Worm (Caenorhabditis elegans) whole organism, L4 larva: Measurements from ENCODE around the gene ubc-19.

Experiments
- daf-12 ChIP-seq: fragments of 150-350 bp; optimal IDR thresholded peaks from 2 replicates; lab custom pipeline; 2014; ENCODE audit warnings: missing biosample characterization, missing genetic modification reagents, missing genetic modification characterization
- dpl-1 ChIP-seq: fragments of 150-350 bp; optimal IDR thresholded peaks from 2 replicates; lab custom pipeline; 2014; ENCODE audit warnings: missing biosample characterization, missing genetic modification reagents, missing genetic modification characterization
- fkh-10 ChIP-seq: fragments of 150-350 bp; optimal IDR thresholded peaks from 2 replicates; lab custom pipeline; 2014; ENCODE audit warnings: missing biosample characterization, missing genetic modification reagents, missing genetic modification characterization
- lin-13 ChIP-seq: fragments of 150-350 bp; optimal IDR thresholded peaks from 2 replicates; lab custom pipeline; 2014; ENCODE audit warnings: missing biosample characterization, missing genetic modification reagents, missing genetic modification characterization
- mep-1 ChIP-seq: fragments of 150-350 bp; sonication (generic microtip); optimal IDR thresholded peaks from 3 replicates; lab custom pipeline; 2014; ENCODE audit warnings: missing biosample characterization, missing genetic modification characterization
- mxl-2 ChIP-seq: fragments of 200-800 bp; sonication (Bioruptor generic); conservative IDR thresholded peaks from 2 replicates; pipeline ENCODE4 v1.3.6; 2022; ENCODE audit warnings: missing genetic modification reagents, missing genetic modification characterization, missing compliant biosample characterization
- nhr-25 ChIP-seq: sonication (generic microtip); optimal IDR thresholded peaks from 2 replicates; lab custom pipeline; 2017; ENCODE audit warnings: missing genetic modification characterization, mild to moderate bottlenecking, missing compliant biosample characterization, antibody characterized with exemption, moderate library complexity, borderline replicate concordance; ENCODE audit not compliant: insufficient read depth
- nhr-76 ChIP-seq: fragments of 150-350 bp; optimal IDR thresholded peaks from 2 replicates; lab custom pipeline; 2014; ENCODE audit warnings: missing biosample characterization, missing genetic modification characterization
- php-3 ChIP-seq: fragments of 200-800 bp; sonication (Bioruptor generic); IDR thresholded peaks from 2 replicates; pipeline ENCODE4 v1.3.6; 2022; ENCODE audit warnings: missing genetic modification reagents, missing genetic modification characterization, missing compliant biosample characterization
- skn-1 ChIP-seq: fragments of 150-350 bp; optimal IDR thresholded peaks from 2 replicates; lab custom pipeline; 2014; ENCODE audit warnings: missing biosample characterization, missing genetic modification characterization
- spr-1 ChIP-seq: sonication (generic microtip); optimal IDR thresholded peaks from 2 replicates; lab custom pipeline; 2016; ENCODE audit warnings: mild to moderate bottlenecking, missing genetic modification characterization, missing compliant biosample characterization
- zag-1 ChIP-seq: fragments of 150-350 bp; optimal IDR thresholded peaks from 2 replicates; lab custom pipeline; 2014; ENCODE audit warnings: missing biosample characterization, missing genetic modification characterization
- ztf-11 ChIP-seq: fragments of 150-350 bp; optimal IDR thresholded peaks from 2 replicates; lab custom pipeline; 2014; ENCODE audit warnings: missing biosample characterization, missing genetic modification characterization

- TF ChIP-seq nhr-76 (tag; lab: Kevin White, UChicago): no peak
- TF ChIP-seq ztf-11 (tag; lab: Kevin White, UChicago): no peak
- no peak for TF ChIP-seq daf-12 (tag; lab: Kevin White, UChicago)
- no peak for TF ChIP-seq zag-1 (tag; lab: Kevin White, UChicago)
- TF ChIP-seq lin-13 (GFP tag; lab: Kevin White, UChicago): no peak
- no peak for TF ChIP-seq mxl-2
- TF ChIP-seq dpl-1 (GFP tag; lab: Kevin White, UChicago): no peak
- TF ChIP-seq skn-1 (tag; lab: Kevin White, UChicago): no peak
- no peak for TF ChIP-seq nhr-25
- no peak for TF ChIP-seq php-3
- no peak for TF ChIP-seq fkh-10 (GFP tag; lab: Kevin White, UChicago)
- TF ChIP-seq mep-1: no peak
- TF ChIP-seq spr-1 (tag; lab: Kevin White, UChicago): no peak
Observed at ce11 chrV:18734381-18734780, 44.8 kb upstream of the ubc-19 start, which contains the start of gene scl-20.
